Worm (Caenorhabditis elegans) whole organism, L2 larva: ENCODE measurements around the gene C02E7.6.

Source experiments
- fos-1 ChIP-seq: fragments of 150-350 bp; optimal IDR thresholded peaks from 2 replicates; lab custom pipeline; 2014; ENCODE audit warnings: missing biosample characterization, missing genetic modification characterization
- lsy-2 ChIP-seq, 2 experiments: fragments of 150-350 bp in 1 of 2; sonication (generic microtip) in 1 of 2; optimal IDR thresholded peaks; 2 replicates each; lab custom pipeline; 2014 to 2017; ENCODE audit warnings: missing biosample characterization in 2 of 2, missing genetic modification characterization in 2 of 2
- sma-9 ChIP-seq, 2 experiments: fragments of 150-350 bp in 1 of 2; sonication (generic microtip) in 1 of 2; optimal IDR thresholded peaks; 2 replicates each; lab custom pipeline; 2014 to 2016; ENCODE audit warnings: missing genetic modification characterization in 2 of 2, mild to moderate bottlenecking in 1 of 2, missing biosample characterization in 1 of 2, missing compliant biosample characterization in 1 of 2, missing genetic modification reagents in 1 of 2, moderate library complexity in 1 of 2
- unc-62 ChIP-seq: fragments of 150-350 bp; optimal IDR thresholded peaks from 2 replicates; lab custom pipeline; 2014; ENCODE audit warnings: missing biosample characterization, missing genetic modification reagents, missing genetic modification characterization

DNA sequence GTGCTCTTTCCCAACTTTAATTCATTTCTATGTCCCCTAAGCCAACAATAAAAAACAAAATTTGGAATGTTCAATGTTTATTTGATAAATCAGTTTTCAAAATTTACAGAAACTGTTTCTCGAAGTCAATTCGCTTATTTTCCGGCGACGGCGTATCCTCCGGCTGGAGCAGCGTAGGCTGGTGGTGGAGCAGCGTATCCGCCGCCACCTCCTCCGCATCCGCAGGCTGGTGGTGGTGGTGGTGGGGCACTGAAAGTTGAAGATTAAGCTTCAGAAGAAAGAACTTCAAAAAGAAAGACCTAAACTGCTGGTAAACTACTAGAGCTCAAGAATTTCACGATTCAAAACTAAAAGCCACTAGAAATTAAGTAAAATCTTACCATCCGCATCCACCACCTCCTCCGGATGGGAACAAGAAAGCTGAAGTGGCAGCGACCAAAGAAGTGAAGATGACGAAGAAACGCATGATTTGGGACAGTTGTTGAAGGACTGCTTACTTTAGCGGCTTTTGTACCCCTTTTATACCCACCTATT lies 849 bp upstream of the C02E7.6 start, which contains the start of gene C02E7.7:
- TF ChIP-seq lsy-2 (tag; optimal IDR thresholded peaks at IDR 0.05; lab: Kevin White, UChicago) = no peak
- no peak for TF ChIP-seq fos-1 (tag; lab: Kevin White, UChicago)
- TF ChIP-seq unc-62 (GFP tag; lab: Kevin White, UChicago) = no peak
- no peak for TF ChIP-seq sma-9 (GFP tag; optimal IDR thresholded peaks at IDR 0.05; lab: Kevin White, UChicago)
- no peak for TF ChIP-seq sma-9 (tag; optimal IDR thresholded peaks at IDR 0.05; lab: Kevin White, UChicago)
